Fruit fly (Drosophila melanogaster) whole organism, embryonic: ENCODE measurements around the gene Sbf.

Experiments used
- Aef1 ChIP-seq: fragments of 200-800 bp; sonication (Bioruptor generic); IDR thresholded peaks from 3 replicates; pipeline ENCODE4 v1.3.6; 2022; ENCODE audit warnings: missing biosample characterization, missing genetic modification characterization
- CG10209 ChIP-seq: fragments of 200-800 bp; sonication (Bioruptor generic); optimal IDR thresholded peaks from 3 replicates; lab custom pipeline; 2017; ENCODE audit warnings: missing biosample characterization, mild to moderate bottlenecking, missing genetic modification characterization, missing genetic modification reagents
- CG12391 ChIP-seq: fragments of 200-800 bp; sonication (Bioruptor generic); optimal IDR thresholded peaks from 3 replicates; lab custom pipeline; 2018; ENCODE audit warnings: missing biosample characterization, mild to moderate bottlenecking, missing genetic modification characterization, moderate library complexity
- CG12659 ChIP-seq: fragments of 200-800 bp; sonication (Bioruptor generic); optimal IDR thresholded peaks from 3 replicates; lab custom pipeline; 2017; ENCODE audit warnings: mild to moderate bottlenecking, missing biosample characterization, missing genetic modification reagents, missing genetic modification characterization
- CG14667 ChIP-seq: fragments of 200-800 bp; sonication (Bioruptor generic); IDR thresholded peaks from 2 replicates; pipeline ENCODE4 v1.3.6; 2022; ENCODE audit warnings: missing biosample characterization, missing genetic modification characterization
- CG15696 ChIP-seq: fragments of 200-800 bp; sonication (Bioruptor generic); optimal IDR thresholded peaks from 2 replicates; lab custom pipeline; 2019; ENCODE audit warnings: missing biosample characterization, mild to moderate bottlenecking, missing genetic modification characterization, moderate library complexity
- CG16813 ChIP-seq: fragments of 200-800 bp; sonication (Bioruptor generic); IDR thresholded peaks from 3 replicates; pipeline ENCODE4 v1.3.6; 2022; ENCODE audit warnings: missing biosample characterization, missing genetic modification characterization; ENCODE audit not compliant: partially characterized antibody
- CG17328 ChIP-seq: fragments of 200-800 bp; sonication (Bioruptor generic); IDR thresholded peaks from 2 replicates; pipeline ENCODE4 v1.3.6; 2022; ENCODE audit warnings: missing biosample characterization, missing genetic modification characterization
- CG17361 ChIP-seq: fragments of 200-800 bp; sonication (Bioruptor generic); IDR thresholded peaks from 3 replicates; pipeline ENCODE4 v1.3.6; 2022; ENCODE audit warnings: missing biosample characterization, missing genetic modification characterization
- CG17385 ChIP-seq: fragments of 200-800 bp; sonication (Bioruptor generic); optimal IDR thresholded peaks from 3 replicates; lab custom pipeline; 2018; ENCODE audit warnings: missing biosample characterization, mild to moderate bottlenecking, missing genetic modification characterization
- CG2120 ChIP-seq: fragments of 200-800 bp; sonication (Bioruptor generic); optimal IDR thresholded peaks from 3 replicates; lab custom pipeline; 2016; ENCODE audit warnings: missing biosample characterization, missing genetic modification characterization
- CG33213 ChIP-seq: fragments of 200-800 bp; sonication (Bioruptor generic); optimal IDR thresholded peaks from 3 replicates; lab custom pipeline; 2016; ENCODE audit warnings: missing biosample characterization, missing genetic modification characterization
- CG34224 ChIP-seq: fragments of 200-800 bp; sonication (Bioruptor generic); IDR thresholded peaks from 3 replicates; pipeline ENCODE4 v1.3.6; 2022; ENCODE audit warnings: missing biosample characterization, missing genetic modification characterization; ENCODE audit not compliant: partially characterized antibody
- CG6272 ChIP-seq: fragments of 200-800 bp; sonication (Bioruptor generic); IDR thresholded peaks from 2 replicates; pipeline ENCODE4 v1.3.6; 2022; ENCODE audit warnings: missing biosample characterization, missing genetic modification characterization
- CG6791 ChIP-seq: fragments of 200-800 bp; sonication (Bioruptor generic); IDR thresholded peaks from 3 replicates; pipeline ENCODE4 v1.3.6; 2022; ENCODE audit warnings: missing biosample characterization, missing genetic modification characterization; ENCODE audit not compliant: partially characterized antibody
- CG7357 ChIP-seq: fragments of 200-800 bp; sonication (Bioruptor generic); IDR thresholded peaks from 3 replicates; pipeline ENCODE4 v1.3.6; 2022; ENCODE audit warnings: missing biosample characterization, missing genetic modification characterization
- CG7987 ChIP-seq: fragments of 200-800 bp; sonication (Bioruptor generic); optimal IDR thresholded peaks from 2 replicates; lab custom pipeline; 2018; ENCODE audit warnings: missing biosample characterization, mild to moderate bottlenecking, missing genetic modification characterization, moderate library complexity
- CG8765 ChIP-seq: fragments of 200-800 bp; sonication (Bioruptor generic); IDR thresholded peaks from 2 replicates; pipeline ENCODE4 v1.3.6; 2022; ENCODE audit warnings: missing biosample characterization, missing genetic modification characterization
- CG9932 ChIP-seq: fragments of 200-800 bp; sonication (Bioruptor generic); IDR thresholded peaks from 2 replicates; pipeline ENCODE4 v1.3.6; 2022; ENCODE audit warnings: missing biosample characterization, missing genetic modification characterization
- CrebB ChIP-seq: fragments of 200-800 bp; sonication (Bioruptor generic); optimal IDR thresholded peaks from 3 replicates; lab custom pipeline; 2018; ENCODE audit warnings: missing biosample characterization, mild to moderate bottlenecking, missing genetic modification characterization
- HmgZ ChIP-seq: fragments of 200-800 bp; sonication (Bioruptor generic); optimal IDR thresholded peaks from 2 replicates; lab custom pipeline; 2018; ENCODE audit warnings: missing biosample characterization, mild to moderate bottlenecking, missing genetic modification characterization
- MBD-R2 ChIP-seq: fragments of 200-800 bp; sonication (Bioruptor generic); IDR thresholded peaks from 2 replicates; pipeline ENCODE4 v1.3.6; 2022; ENCODE audit warnings: missing biosample characterization, missing genetic modification characterization
- Max ChIP-seq: fragments of 200-800 bp; sonication (Bioruptor generic); optimal IDR thresholded peaks from 2 replicates; lab custom pipeline; 2016; ENCODE audit warnings: missing biosample characterization, mild to moderate bottlenecking, missing genetic modification characterization
- Poxn ChIP-seq: fragments of 200-800 bp; sonication (Bioruptor generic); IDR thresholded peaks from 2 replicates; pipeline ENCODE4 v1.3.6; 2022; ENCODE audit warnings: missing biosample characterization, missing genetic modification characterization
- Rfx ChIP-seq: fragments of 200-800 bp; sonication (Bioruptor generic); IDR thresholded peaks from 2 replicates; pipeline ENCODE4 v1.3.6; 2022; ENCODE audit warnings: missing biosample characterization, missing genetic modification characterization
- Rx ChIP-seq: fragments of 200-800 bp; sonication (Bioruptor generic); IDR thresholded peaks from 2 replicates; pipeline ENCODE4 v1.3.6; 2022; ENCODE audit warnings: missing biosample characterization, missing genetic modification characterization
- Usf ChIP-seq: fragments of 200-800 bp; sonication (Bioruptor generic); optimal IDR thresholded peaks from 2 replicates; lab custom pipeline; 2017; ENCODE audit warnings: missing genotype, missing biosample characterization, missing genetic modification characterization
- bbx ChIP-seq: fragments of 200-800 bp; sonication (Bioruptor generic); IDR thresholded peaks from 2 replicates; pipeline ENCODE4 v1.3.6; 2022; ENCODE audit warnings: missing biosample characterization, missing genetic modification characterization; ENCODE audit not compliant: partially characterized antibody
- bsh ChIP-seq, 2 experiments: fragments of 200-800 bp; sonication (Bioruptor generic); optimal IDR thresholded peaks; 2 replicates each; lab custom pipeline; 2017 to 2018; ENCODE audit warnings: mild to moderate bottlenecking in 2 of 2, missing biosample characterization in 2 of 2, missing genetic modification characterization in 2 of 2, moderate library complexity in 1 of 2
- chinmo ChIP-seq: fragments of 200-800 bp; sonication (Bioruptor generic); IDR thresholded peaks from 4 replicates; pipeline ENCODE4 v1.3.6; 2022; ENCODE audit warnings: missing biosample characterization, missing genetic modification characterization; ENCODE audit not compliant: partially characterized antibody
- ci ChIP-seq: fragments of 200-800 bp; sonication (Bioruptor generic); IDR thresholded peaks from 3 replicates; pipeline ENCODE4 v1.3.6; 2022; ENCODE audit warnings: missing biosample characterization, missing genetic modification characterization
- crc ChIP-seq: fragments of 200-800 bp; sonication (Bioruptor generic); optimal IDR thresholded peaks from 2 replicates; lab custom pipeline; 2016; ENCODE audit warnings: missing biosample characterization, missing genetic modification characterization
- ham ChIP-seq: fragments of 200-800 bp; sonication (Bioruptor generic); IDR thresholded peaks from 2 replicates; pipeline ENCODE4 v1.3.6; 2022; ENCODE audit warnings: missing biosample characterization, missing genetic modification characterization
- hb ChIP-seq: fragments of 200-800 bp; sonication (Bioruptor generic); IDR thresholded peaks from 3 replicates; pipeline ENCODE4 v1.3.6; 2022; ENCODE audit warnings: missing biosample characterization, missing genetic modification characterization; ENCODE audit not compliant: partially characterized antibody
- her ChIP-seq: fragments of 200-800 bp; sonication (Bioruptor generic); optimal IDR thresholded peaks from 2 replicates; lab custom pipeline; 2016; ENCODE audit warnings: missing biosample characterization, missing genetic modification characterization
- jigr1 ChIP-seq: fragments of 200-800 bp; sonication (Bioruptor generic); IDR thresholded peaks from 3 replicates; pipeline ENCODE4 v1.3.6; 2022; ENCODE audit warnings: missing biosample characterization, missing genetic modification characterization
- mld ChIP-seq: fragments of 200-800 bp; sonication (Bioruptor generic); IDR thresholded peaks from 3 replicates; pipeline ENCODE4 v1.3.6; 2022; ENCODE audit warnings: missing biosample characterization, missing genetic modification characterization; ENCODE audit not compliant: partially characterized antibody
- nerfin-2 ChIP-seq: fragments of 200-800 bp; sonication (Bioruptor generic); IDR thresholded peaks from 2 replicates; pipeline ENCODE4 v1.3.6; 2022; ENCODE audit warnings: missing biosample characterization, missing genetic modification characterization; ENCODE audit not compliant: partially characterized antibody
- nom ChIP-seq: fragments of 200-800 bp; sonication (Bioruptor generic); optimal IDR thresholded peaks from 2 replicates; lab custom pipeline; 2017; ENCODE audit warnings: missing biosample characterization, missing genetic modification characterization, mild to moderate bottlenecking, moderate library complexity, missing genetic modification reagents
- pan ChIP-seq, 4 experiments: fragments of >200 bp in 3 of 4; fragments of 200-800 bp in 1 of 4; sonication (Bioruptor generic) in 1 of 4; optimal IDR thresholded peaks in 3 of 4; IDR thresholded peaks in 1 of 4; 2 replicates each; pipeline versions ENCODE4 v1.3.6 to Lab custom; 2017 to 2022; ENCODE audit warnings: missing biosample characterization in 2 of 4, missing genetic modification characterization in 2 of 4, mixed read lengths in 1 of 4
- pfk ChIP-seq: fragments of 200-800 bp; sonication (Bioruptor generic); optimal IDR thresholded peaks from 2 replicates; lab custom pipeline; 2018; ENCODE audit warnings: missing biosample characterization, mild to moderate bottlenecking, missing genetic modification characterization, moderate library complexity
- psq ChIP-seq: fragments of 200-800 bp; sonication (Bioruptor generic); optimal IDR thresholded peaks from 2 replicates; lab custom pipeline; 2017; ENCODE audit warnings: missing biosample characterization, missing genetic modification characterization
- rib ChIP-seq: fragments of 200-800 bp; sonication (Bioruptor generic); IDR thresholded peaks from 2 replicates; pipeline ENCODE4 v1.3.6; 2022; ENCODE audit warnings: missing biosample characterization, missing genetic modification characterization
- row ChIP-seq: fragments of 200-800 bp; sonication (Bioruptor generic); IDR thresholded peaks from 3 replicates; pipeline ENCODE4 v1.3.6; 2022; ENCODE audit warnings: missing biosample characterization, missing genetic modification characterization
- sr ChIP-seq: fragments of 200-800 bp; sonication (Bioruptor generic); IDR thresholded peaks from 3 replicates; pipeline ENCODE4 v1.3.6; 2022; ENCODE audit warnings: missing biosample characterization, missing genetic modification characterization
- stc ChIP-seq: fragments of 200-800 bp; sonication (Bioruptor generic); IDR thresholded peaks from 2 replicates; pipeline ENCODE4 v1.3.6; 2022; ENCODE audit warnings: missing biosample characterization, missing genetic modification characterization
- sug ChIP-seq: fragments of 200-800 bp; optimal IDR thresholded peaks from 2 replicates; lab custom pipeline; 2019; ENCODE audit warnings: missing biosample characterization, mild to moderate bottlenecking, missing genetic modification characterization, moderate library complexity
- zen ChIP-seq: fragments of 200-800 bp; sonication (Bioruptor generic); optimal IDR thresholded peaks from 3 replicates; lab custom pipeline; 2018; ENCODE audit warnings: missing biosample characterization, mild to moderate bottlenecking, missing genetic modification characterization, moderate library complexity
- zen2 ChIP-seq: fragments of 200-800 bp; sonication (Bioruptor generic); IDR thresholded peaks from 3 replicates; pipeline ENCODE4 v1.3.6; 2022; ENCODE audit warnings: missing biosample characterization, missing genetic modification characterization; ENCODE audit not compliant: partially characterized antibody

The Sbf gene

dm6 chr3R:11796780-11797179 lies at the start of gene Sbf (continued):
- TF ChIP-seq zen (peak; percentile 63), bsh (GFP tag; optimal IDR thresholded peaks at IDR 0.05; lab: Kevin White, UChicago) (no peak), CG17328 (GFP tag; lab: Robert Waterston, UW) (no peak), ci (GFP tag; lab: Robert Waterston, UW) (no peak), CG17361 (GFP tag; lab: Robert Waterston, UW) (no peak), CG16813 (peak; percentile 83), pan (optimal IDR thresholded peaks at IDR 0.05; lab: Kevin White, UChicago) (no peak), pan (GFP tag; optimal IDR thresholded peaks at IDR 0.05 in 1 of 2, IDR thresholded peaks at IDR 0.05 in 1 of 2) (no peak), CG2120 (GFP tag; lab: Kevin White, UChicago) (peak; percentile 34), nom (GFP tag; lab: Kevin White, UChicago) (peak; percentile 41), chinmo (GFP tag; lab: Robert Waterston, UW) (peak; percentile 83; the same call in 2 of the 4 replicates), CG12659 (GFP tag; lab: Kevin White, UChicago) (peak; percentile 45), ham (no peak), stc (no peak), CrebB (tag; lab: Kevin White, UChicago) (peak; percentile 1), CG8765 (GFP tag; lab: Robert Waterston, UW) (no peak), CG6791 (GFP tag; lab: Robert Waterston, UW) (peak; percentile 87), Usf (GFP tag; lab: Kevin White, UChicago) (no peak), Max (GFP tag; lab: Kevin White, UChicago) (peak; percentile 17), sug (no peak), Aef1 (GFP tag; lab: Robert Waterston, UW) (no peak), CG34224 (GFP tag; lab: Robert Waterston, UW) (peak; percentile 91), mld (GFP tag; lab: Robert Waterston, UW) (peak; percentile 79; the same call in 2 of the 3 replicates), CG7357 (no peak), crc (GFP tag; lab: Kevin White, UChicago) (no peak), rib (no peak), CG9932 (GFP tag; lab: Robert Waterston, UW) (no peak), row (GFP tag; lab: Robert Waterston, UW) (peak; percentile 19; the same call in 1 of the 3 replicates), hb (peak; percentile 72; the same call in 2 of the 3 replicates), bbx (GFP tag; lab: Robert Waterston, UW) (peak; percentile 92), nerfin-2 (GFP tag; lab: Robert Waterston, UW) (peak; percentile 44), CG15696 (no peak), jigr1 (GFP tag; lab: Robert Waterston, UW) (no peak), pfk (GFP tag; lab: Kevin White, UChicago) (no peak), Poxn (GFP tag; lab: Robert Waterston, UW) (no peak), sr (GFP tag; lab: Robert Waterston, UW) (no peak), her (no peak), CG12391 (tag; lab: Kevin White, UChicago) (peak; percentile 34), CG10209 (no peak), MBD-R2 (peak; percentile 79), Rfx (GFP tag; lab: Robert Waterston, UW) (peak; percentile 22; the same call in 1 of the 2 replicates), CG7987 (GFP tag; lab: Kevin White, UChicago) (peak; percentile 15), psq (GFP tag; lab: Kevin White, UChicago) (no peak), CG14667 (no peak), zen2 (peak; percentile 66; the same call in 2 of the 3 replicates), Rx (GFP tag; lab: Robert Waterston, UW) (no peak), CG17385 (GFP tag; lab: Kevin White, UChicago) (no peak), CG6272 (peak; percentile 12; the same call in 1 of the 2 replicates), CG33213 (GFP tag; lab: Kevin White, UChicago) (peak; percentile 49), HmgZ (tag; lab: Kevin White, UChicago) (peak; percentile 66)
